Fruit fly (Drosophila melanogaster): ENCODE results near the gene t-cup.

DNA sequence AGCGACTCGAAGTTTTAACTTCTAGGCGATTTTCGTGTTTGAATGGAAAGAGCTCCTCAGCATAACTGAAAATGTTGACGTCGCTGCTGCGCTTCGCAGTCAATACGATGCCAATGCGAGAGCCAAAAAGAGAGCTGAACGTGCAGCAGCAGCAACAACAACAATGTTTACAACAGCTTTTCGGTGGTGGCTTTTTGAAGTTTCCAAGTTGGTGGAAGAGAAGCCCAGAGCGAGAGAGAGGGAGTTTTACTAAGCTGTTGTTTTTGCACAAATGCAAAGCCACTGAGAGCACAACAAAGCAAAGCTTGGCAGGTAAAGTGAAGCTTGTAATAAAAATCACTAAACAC lies 13.6 kb downstream of the t-cup start:
- TF ChIP-seq EcR (GFP tag; optimal IDR thresholded peaks at IDR 0.05) (no peak), CG34367 (tag; optimal IDR thresholded peaks at IDR 0.05) (no peak), CG4496 (GFP tag; IDR thresholded peaks at IDR 0.05) (no peak), Pif1A (GFP tag; optimal IDR thresholded peaks at IDR 0.05) (no peak), CG14655 (GFP tag; optimal IDR thresholded peaks at IDR 0.05) (no peak)
